Fruit fly (Drosophila melanogaster) whole organism, embryonic: ENCODE results near the gene Kdm5.

Experiments used
- Atf6 ChIP-seq: fragments of 200-800 bp; sonication (Bioruptor generic); IDR thresholded peaks from 2 replicates; pipeline ENCODE4 v1.3.6; 2022; ENCODE audit warnings: missing biosample characterization, missing genetic modification characterization
- CG10959 ChIP-seq: fragments of 200-800 bp; sonication (Bioruptor generic); IDR thresholded peaks from 2 replicates; pipeline ENCODE4 v1.3.6; 2022; ENCODE audit warnings: missing biosample characterization, missing genetic modification characterization
- CG12769 ChIP-seq: fragments of 200-800 bp; sonication (Bioruptor generic); optimal IDR thresholded peaks from 2 replicates; lab custom pipeline; 2019; ENCODE audit warnings: missing biosample characterization, mild to moderate bottlenecking, missing genetic modification characterization, moderate library complexity
- CG13624 ChIP-seq: fragments of 200-800 bp; sonication (Bioruptor generic); optimal IDR thresholded peaks from 2 replicates; lab custom pipeline; 2016; ENCODE audit warnings: missing biosample characterization, missing genetic modification characterization
- CG14014 ChIP-seq: fragments of 200-800 bp; sonication (Bioruptor generic); IDR thresholded peaks from 2 replicates; pipeline ENCODE4 v1.3.6; 2022; ENCODE audit warnings: missing biosample characterization, missing genetic modification characterization
- CG15479 ChIP-seq: fragments of 200-800 bp; sonication (Bioruptor generic); optimal IDR thresholded peaks from 3 replicates; lab custom pipeline; 2019; ENCODE audit warnings: missing biosample characterization, mild to moderate bottlenecking, missing genetic modification characterization, moderate library complexity
- CG1602 ChIP-seq: fragments of 200-800 bp; sonication (Bioruptor generic); optimal IDR thresholded peaks from 3 replicates; lab custom pipeline; 2016; ENCODE audit warnings: missing biosample characterization, missing genetic modification characterization
- CG17568 ChIP-seq: fragments of 200-800 bp; sonication (Bioruptor generic); optimal IDR thresholded peaks from 2 replicates; lab custom pipeline; 2018; ENCODE audit warnings: missing biosample characterization, mild to moderate bottlenecking, missing genetic modification characterization, moderate library complexity
- CG17912 ChIP-seq: fragments of 200-800 bp; sonication (Bioruptor generic); optimal IDR thresholded peaks from 2 replicates; lab custom pipeline; 2018; ENCODE audit warnings: missing biosample characterization, mild to moderate bottlenecking, missing genetic modification characterization
- CG1792 ChIP-seq: fragments of 200-800 bp; sonication (Bioruptor generic); optimal IDR thresholded peaks from 2 replicates; lab custom pipeline; 2016; ENCODE audit warnings: missing biosample characterization, missing genetic modification characterization
- CG42726 ChIP-seq: fragments of 200-800 bp; sonication (Bioruptor generic); IDR thresholded peaks from 2 replicates; pipeline ENCODE4 v1.3.6; 2022; ENCODE audit warnings: missing biosample characterization, missing genetic modification characterization; ENCODE audit not compliant: partially characterized antibody
- CG4707 ChIP-seq: fragments of 200-800 bp; sonication (Bioruptor generic); optimal IDR thresholded peaks from 2 replicates; lab custom pipeline; 2018; ENCODE audit warnings: missing biosample characterization, mild to moderate bottlenecking, missing genetic modification characterization, moderate library complexity
- CG6654 ChIP-seq: fragments of 200-800 bp; sonication (Bioruptor generic); optimal IDR thresholded peaks from 2 replicates; lab custom pipeline; 2017; ENCODE audit warnings: missing biosample characterization, mild to moderate bottlenecking, missing genetic modification characterization
- CG8089 ChIP-seq: fragments of 200-800 bp; sonication (Bioruptor generic); optimal IDR thresholded peaks from 3 replicates; lab custom pipeline; 2016; ENCODE audit warnings: missing biosample characterization, missing genetic modification characterization
- CG9876 ChIP-seq: fragments of 200-800 bp; sonication (Bioruptor generic); optimal IDR thresholded peaks from 2 replicates; lab custom pipeline; 2016; ENCODE audit warnings: missing biosample characterization, missing genetic modification characterization
- Fer2 ChIP-seq: fragments of 200-800 bp; sonication (Bioruptor generic); optimal IDR thresholded peaks from 2 replicates; lab custom pipeline; 2018; ENCODE audit warnings: missing biosample characterization, mild to moderate bottlenecking, missing genetic modification characterization, moderate library complexity
- HmgZ ChIP-seq: fragments of 200-800 bp; sonication (Bioruptor generic); optimal IDR thresholded peaks from 2 replicates; lab custom pipeline; 2018; ENCODE audit warnings: missing biosample characterization, mild to moderate bottlenecking, missing genetic modification characterization
- Hr39 ChIP-seq: fragments of >200 bp; optimal IDR thresholded peaks from 2 replicates; lab custom pipeline; 2017
- Hr78 ChIP-seq, 2 experiments: fragments of 200-800 bp in 1 of 2; fragments of >200 bp in 1 of 2; sonication (Bioruptor generic) in 1 of 2; optimal IDR thresholded peaks; 2 replicates each; lab custom pipeline; 2017 to 2019; ENCODE audit warnings: missing biosample characterization in 2 of 2, missing genetic modification characterization in 2 of 2, mild to moderate bottlenecking in 1 of 2, moderate library complexity in 1 of 2
- NfI ChIP-seq: fragments of 200-800 bp; sonication (Bioruptor generic); optimal IDR thresholded peaks from 3 replicates; lab custom pipeline; 2018; ENCODE audit warnings: missing biosample characterization, mild to moderate bottlenecking, missing genetic modification characterization, moderate library complexity
- Opbp ChIP-seq: fragments of 200-800 bp; sonication (Bioruptor generic); IDR thresholded peaks from 3 replicates; pipeline ENCODE4 v1.3.6; 2022; ENCODE audit warnings: missing biosample characterization, missing genetic modification characterization; ENCODE audit not compliant: partially characterized antibody
- Rx ChIP-seq: fragments of 200-800 bp; sonication (Bioruptor generic); IDR thresholded peaks from 2 replicates; pipeline ENCODE4 v1.3.6; 2022; ENCODE audit warnings: missing biosample characterization, missing genetic modification characterization
- Trl ChIP-seq, 3 experiments: fragments of >200 bp in 2 of 3; fragments of 200-800 bp in 1 of 3; sonication (Bioruptor generic) in 1 of 3; optimal IDR thresholded peaks; 2 replicates in 1 of 3; 3 replicates in 2 of 3; lab custom pipeline; 2016 to 2017; ENCODE audit warnings: missing biosample characterization in 1 of 3, missing genetic modification characterization in 1 of 3
- ase ChIP-seq: fragments of 200-800 bp; sonication (Bioruptor generic); IDR thresholded peaks from 3 replicates; pipeline ENCODE4 v1.3.6; 2022; ENCODE audit warnings: missing biosample characterization, missing genetic modification characterization
- bsh ChIP-seq, 2 experiments: fragments of 200-800 bp; sonication (Bioruptor generic); optimal IDR thresholded peaks; 2 replicates each; lab custom pipeline; 2017 to 2018; ENCODE audit warnings: mild to moderate bottlenecking in 2 of 2, missing biosample characterization in 2 of 2, missing genetic modification characterization in 2 of 2, moderate library complexity in 1 of 2
- cato ChIP-seq: fragments of 200-800 bp; sonication (Bioruptor generic); optimal IDR thresholded peaks from 2 replicates; lab custom pipeline; 2016; ENCODE audit warnings: missing biosample characterization, missing genetic modification characterization, borderline replicate concordance
- chinmo ChIP-seq: fragments of 200-800 bp; sonication (Bioruptor generic); IDR thresholded peaks from 4 replicates; pipeline ENCODE4 v1.3.6; 2022; ENCODE audit warnings: missing biosample characterization, missing genetic modification characterization; ENCODE audit not compliant: partially characterized antibody
- chn ChIP-seq: fragments of 200-800 bp; sonication (Bioruptor generic); optimal IDR thresholded peaks from 2 replicates; lab custom pipeline; 2016; ENCODE audit warnings: missing biosample characterization, missing genetic modification characterization
- ci ChIP-seq: fragments of 200-800 bp; sonication (Bioruptor generic); IDR thresholded peaks from 3 replicates; pipeline ENCODE4 v1.3.6; 2022; ENCODE audit warnings: missing biosample characterization, missing genetic modification characterization
- corto ChIP-seq: fragments of 200-800 bp; sonication (Bioruptor generic); optimal IDR thresholded peaks from 2 replicates; lab custom pipeline; 2016; ENCODE audit warnings: missing biosample characterization, mild to moderate bottlenecking, missing genetic modification characterization, moderate library complexity
- dysf ChIP-seq: fragments of 200-800 bp; sonication (Bioruptor generic); IDR thresholded peaks from 3 replicates; pipeline ENCODE4 v1.3.6; 2022; ENCODE audit warnings: missing biosample characterization, missing genetic modification characterization
- esg ChIP-seq: fragments of 200-800 bp; sonication (Bioruptor generic); conservative IDR thresholded peaks from 2 replicates; pipeline ENCODE4 v1.3.6; 2022; ENCODE audit warnings: missing biosample characterization, missing genetic modification characterization
- fd64A ChIP-seq: fragments of 200-800 bp; sonication (Bioruptor generic); optimal IDR thresholded peaks from 3 replicates; lab custom pipeline; 2018; ENCODE audit warnings: missing biosample characterization, mild to moderate bottlenecking, missing genetic modification characterization
- gce ChIP-seq: fragments of 200-800 bp; sonication (Bioruptor generic); IDR thresholded peaks from 3 replicates; pipeline ENCODE4 v1.3.6; 2022; ENCODE audit warnings: missing biosample characterization, missing genetic modification characterization
- grn ChIP-seq: fragments of 200-800 bp; sonication (Bioruptor generic); optimal IDR thresholded peaks from 3 replicates; lab custom pipeline; 2017; ENCODE audit warnings: missing biosample characterization, missing genetic modification characterization
- lola ChIP-seq, 3 experiments: fragments of >200 bp in 2 of 3; fragments of 200-800 bp in 1 of 3; sonication (Bioruptor generic) in 1 of 3; optimal IDR thresholded peaks; 2 replicates each; lab custom pipeline; 2017 to 2019; ENCODE audit warnings: missing biosample characterization in 3 of 3, missing genetic modification characterization in 3 of 3, mild to moderate bottlenecking in 1 of 3, moderate library complexity in 1 of 3
- luna ChIP-seq: fragments of 200-800 bp; sonication (Bioruptor generic); optimal IDR thresholded peaks from 2 replicates; lab custom pipeline; 2016; ENCODE audit warnings: missing biosample characterization, missing genetic modification characterization
- mirr ChIP-seq: fragments of 200-800 bp; sonication (Bioruptor generic); optimal IDR thresholded peaks from 3 replicates; lab custom pipeline; 2018; ENCODE audit warnings: missing biosample characterization, mild to moderate bottlenecking, missing genetic modification characterization
- nom ChIP-seq: fragments of 200-800 bp; sonication (Bioruptor generic); optimal IDR thresholded peaks from 2 replicates; lab custom pipeline; 2017; ENCODE audit warnings: missing biosample characterization, missing genetic modification characterization, mild to moderate bottlenecking, moderate library complexity, missing genetic modification reagents
- odd ChIP-seq: fragments of 200-800 bp; sonication (Bioruptor generic); optimal IDR thresholded peaks from 2 replicates; lab custom pipeline; 2017; ENCODE audit warnings: missing biosample characterization, mild to moderate bottlenecking, missing genetic modification characterization
- phol ChIP-seq: fragments of 200-800 bp; sonication (Bioruptor generic); optimal IDR thresholded peaks from 3 replicates; lab custom pipeline; 2018; ENCODE audit warnings: missing biosample characterization, mild to moderate bottlenecking, missing genetic modification characterization, moderate library complexity
- so ChIP-seq: fragments of 200-800 bp; sonication (Bioruptor generic); IDR thresholded peaks from 3 replicates; pipeline ENCODE4 v1.3.6; 2022; ENCODE audit warnings: missing biosample characterization, missing genetic modification characterization
- sob ChIP-seq: fragments of 200-800 bp; sonication (Bioruptor generic); IDR thresholded peaks from 2 replicates; pipeline ENCODE4 v1.3.6; 2022; ENCODE audit warnings: missing biosample characterization, missing genetic modification characterization
- sug ChIP-seq: fragments of 200-800 bp; optimal IDR thresholded peaks from 2 replicates; lab custom pipeline; 2019; ENCODE audit warnings: missing biosample characterization, mild to moderate bottlenecking, missing genetic modification characterization, moderate library complexity
- ttk ChIP-seq: fragments of 200-800 bp; sonication (Bioruptor generic); IDR thresholded peaks from 2 replicates; pipeline ENCODE4 v2.1.2; 2022; ENCODE audit warnings: missing biosample characterization, missing genetic modification characterization
- twi ChIP-seq: fragments of 200-800 bp; optimal IDR thresholded peaks from 2 replicates; lab custom pipeline; 2019; ENCODE audit warnings: missing biosample characterization, mild to moderate bottlenecking, missing genetic modification characterization, moderate library complexity

Kdm5 gene

dm6 chr2L:5944305-5945282, 54.7 kb downstream of the Kdm5 start (continued):
- TF ChIP-seq CG9876 (GFP tag; lab: Kevin White, UChicago) (no peak), sob (peak; percentile 21; the same call in 1 of the 2 replicates), Trl (optimal IDR thresholded peaks at IDR 0.05; lab: Kevin White, UChicago) (peak in 1 of 2 experiments; percentile 87), Trl (GFP tag; optimal IDR thresholded peaks at IDR 0.05; lab: Kevin White, UChicago) (peak; percentile 3), Hr78 (GFP tag; optimal IDR thresholded peaks at IDR 0.05; lab: Kevin White, UChicago) (peak in 1 of 2 experiments; percentile 99), phol (no peak), corto (no peak), chinmo (GFP tag; lab: Robert Waterston, UW) (peak; percentile 81; the same call in 1 of the 4 replicates), CG13624 (GFP tag; lab: Kevin White, UChicago) (peak; percentile 39), nom (GFP tag; lab: Kevin White, UChicago) (no peak), so (GFP tag; lab: Robert Waterston, UW) (peak; percentile 42; the same call in 1 of the 3 replicates), ci (GFP tag; lab: Robert Waterston, UW) (peak; percentile 78), HmgZ (tag; lab: Kevin White, UChicago) (peak; percentile 53), mirr (GFP tag; lab: Kevin White, UChicago) (peak; percentile 78), Rx (GFP tag; lab: Robert Waterston, UW) (no peak), Hr39 (no peak), twi (peak; percentile 55), ttk (no peak), ase (no peak), CG17912 (GFP tag; lab: Kevin White, UChicago) (peak; percentile 33), CG1602 (no peak), CG42726 (GFP tag; lab: Robert Waterston, UW) (0 out of 2 replicates have a peak, but pooled peaks have one; percentile 53), CG12769 (tag; lab: Kevin White, UChicago) (peak; percentile 57), gce (GFP tag; lab: Robert Waterston, UW) (no peak), Atf6 (GFP tag; lab: Robert Waterston, UW) (peak; percentile 45; the same call in 1 of the 2 replicates), CG14014 (GFP tag; lab: Robert Waterston, UW) (0 out of 2 replicates have a peak, but pooled peaks have one; percentile 5), NfI (GFP tag; lab: Kevin White, UChicago) (no peak), CG6654 (no peak), bsh (GFP tag; optimal IDR thresholded peaks at IDR 0.05; lab: Kevin White, UChicago) (peak in 1 of 2 experiments; percentile 23), sug (peak; percentile 97), fd64A (GFP tag; lab: Kevin White, UChicago) (peak; percentile 21), Fer2 (tag; lab: Kevin White, UChicago) (no peak), cato (GFP tag; lab: Kevin White, UChicago) (no peak), CG17568 (no peak), odd (no peak), chn (GFP tag; lab: Kevin White, UChicago) (peak; percentile 47), CG10959 (0 out of 2 replicates have a peak, but pooled peaks have one; percentile 14), CG8089 (GFP tag; lab: Kevin White, UChicago) (no peak), luna (GFP tag; lab: Kevin White, UChicago) (no peak), dysf (peak; percentile 50; the same call in 2 of the 3 replicates), grn (peak; percentile 97), Opbp (GFP tag; lab: Robert Waterston, UW) (peak; percentile 31; the same call in 1 of the 3 replicates), CG1792 (GFP tag; lab: Kevin White, UChicago) (peak; percentile 9), lola (GFP tag; optimal IDR thresholded peaks at IDR 0.05; lab: Kevin White, UChicago) (peak in 1 of 3 experiments; percentile 3), CG4707 (GFP tag; lab: Kevin White, UChicago) (no peak), esg (GFP tag; lab: Robert Waterston, UW) (no peak), CG15479 (GFP tag; lab: Kevin White, UChicago) (peak; percentile 14)
